Worm (Caenorhabditis elegans): ENCODE measurements around the gene cct-5.

The cct-5 gene

ce11 chrIII:4495685-4496084, 12.2 kb downstream of the cct-5 start:
- TF ChIP-seq nhr-10 (tag; optimal IDR thresholded peaks at IDR 0.05), result no peak
- no peak for TF ChIP-seq snpc-4 (tag; optimal IDR thresholded peaks at IDR 0.05)
- no peak for TF ChIP-seq C34F6.9 (tag; optimal IDR thresholded peaks at IDR 0.05)
- TF ChIP-seq egl-27 (tag; optimal IDR thresholded peaks at IDR 0.05), result no peak
- no peak for TF ChIP-seq nhr-11 (tag; optimal IDR thresholded peaks at IDR 0.05)
- no peak for TF ChIP-seq blmp-1 (tag; optimal IDR thresholded peaks at IDR 0.05; ENCODE audit: insufficient read depth)
- TF ChIP-seq elt-1 (tag; optimal IDR thresholded peaks at IDR 0.05), result no peak
- no peak for TF ChIP-seq ztf-4 (tag; optimal IDR thresholded peaks at IDR 0.05)
- TF ChIP-seq unc-39 (tag; optimal IDR thresholded peaks at IDR 0.05), result no peak
- no peak for TF ChIP-seq crh-2 (tag; optimal IDR thresholded peaks at IDR 0.05)
- TF ChIP-seq nhr-25 (tag; optimal IDR thresholded peaks at IDR 0.05), result no peak
- TF ChIP-seq sem-4 (tag; optimal IDR thresholded peaks at IDR 0.05), result no peak
- TF ChIP-seq nhr-21 (tag; optimal IDR thresholded peaks at IDR 0.05), result no peak
- TF ChIP-seq sma-3 (GFP tag; optimal IDR thresholded peaks at IDR 0.05), result no peak
- no peak for TF ChIP-seq nhr-6 (tag; optimal IDR thresholded peaks at IDR 0.05)

- TF ChIP-seq nhr-21 (tag; optimal IDR thresholded peaks at IDR 0.05) (peak; percentile 14), elt-1 (tag; optimal IDR thresholded peaks at IDR 0.05) (no peak), nhr-10 (tag; optimal IDR thresholded peaks at IDR 0.05) (no peak), mbf-1 (tag; optimal IDR thresholded peaks at IDR 0.05) (no peak), fos-1 (tag; optimal IDR thresholded peaks at IDR 0.05) (no peak), unc-55 (GFP tag; optimal IDR thresholded peaks at IDR 0.05) (no peak), ama-1 (optimal IDR thresholded peaks at IDR 0.05) (no peak), sma-3 (GFP tag; optimal IDR thresholded peaks at IDR 0.05) (peak; percentile 29), ceh-16 (tag; optimal IDR thresholded peaks at IDR 0.05) (peak; percentile 26), blmp-1 (tag; optimal IDR thresholded peaks at IDR 0.05; ENCODE audit: insufficient read depth) (peak; percentile 49), sma-9 (GFP tag; optimal IDR thresholded peaks at IDR 0.05) (peak; percentile 61), sma-9 (tag; optimal IDR thresholded peaks at IDR 0.05) (no peak), nhr-25 (tag; optimal IDR thresholded peaks at IDR 0.05) (peak; percentile 52)
Measured at ce11 chrIII:4495250-4495649, 12.7 kb downstream of the cct-5 start.

ce11 chrIII:4494541-4495010, 13.3 kb downstream of the cct-5 start:
- TF ChIP-seq elt-3 (tag; optimal IDR thresholded peaks at IDR 0.05), result no peak
- TF ChIP-seq ztf-1 (GFP tag; conservative IDR thresholded peaks at IDR 0.05), result no peak
- TF ChIP-seq blmp-1 (tag; optimal IDR thresholded peaks at IDR 0.05; ENCODE audit: insufficient read depth), result peak; percentile 24
- peak; percentile 75 for TF ChIP-seq fos-1 (tag; optimal IDR thresholded peaks at IDR 0.05)
- TF ChIP-seq nhr-129 (tag; optimal IDR thresholded peaks at IDR 0.05), result peak; percentile 76
- TF ChIP-seq sma-3 (GFP tag; optimal IDR thresholded peaks at IDR 0.05), result peak; percentile 85
- peak; percentile 37 for TF ChIP-seq F13H6.1 (tag; optimal IDR thresholded peaks at IDR 0.05)
- peak; percentile 81 for TF ChIP-seq nhr-25 (tag; optimal IDR thresholded peaks at IDR 0.05)
- TF ChIP-seq sma-9 (GFP tag; optimal IDR thresholded peaks at IDR 0.05), result peak; percentile 74
- TF ChIP-seq sma-9 (tag; optimal IDR thresholded peaks at IDR 0.05), result no peak
- peak; percentile 73 for TF ChIP-seq gmeb-1 (tag; optimal IDR thresholded peaks at IDR 0.05)
- TF ChIP-seq lsy-2 (tag; optimal IDR thresholded peaks at IDR 0.05), result peak in 1 of 2 experiments; percentile 62
- TF ChIP-seq C34F6.9 (tag; optimal IDR thresholded peaks at IDR 0.05), result peak; percentile 35
- peak; percentile 83 for TF ChIP-seq nhr-21 (tag; optimal IDR thresholded peaks at IDR 0.05)
- peak; percentile 78 for TF ChIP-seq crh-2 (tag; optimal IDR thresholded peaks at IDR 0.05)
- no peak for TF ChIP-seq nhr-12 (tag; optimal IDR thresholded peaks at IDR 0.05)
- peak; percentile 49 for TF ChIP-seq nhr-6 (tag; optimal IDR thresholded peaks at IDR 0.05)
- TF ChIP-seq lin-13 (GFP tag; optimal IDR thresholded peaks at IDR 0.05), result peak; percentile 49
- TF ChIP-seq mdl-1 (tag; optimal IDR thresholded peaks at IDR 0.05), result no peak
- no peak for TF ChIP-seq unc-39 (tag; optimal IDR thresholded peaks at IDR 0.05)
- no peak for TF ChIP-seq egl-27 (tag; optimal IDR thresholded peaks at IDR 0.05)

ce11 chrIII:4493008-4493777, 14.7 kb downstream of the cct-5 start:
- TF ChIP-seq nhr-21 (tag; optimal IDR thresholded peaks at IDR 0.05) (peak; percentile 40), ama-1 (optimal IDR thresholded peaks at IDR 0.05) (peak; percentile 51), fos-1 (tag; optimal IDR thresholded peaks at IDR 0.05) (peak; percentile 36), C34F6.9 (tag; optimal IDR thresholded peaks at IDR 0.05) (no peak), sma-9 (GFP tag; optimal IDR thresholded peaks at IDR 0.05) (peak; percentile 22), sma-9 (tag; optimal IDR thresholded peaks at IDR 0.05) (no peak)
